Worm (Caenorhabditis elegans): ENCODE data around the gene C43F9.11.

C43F9.11 gene

DNA sequence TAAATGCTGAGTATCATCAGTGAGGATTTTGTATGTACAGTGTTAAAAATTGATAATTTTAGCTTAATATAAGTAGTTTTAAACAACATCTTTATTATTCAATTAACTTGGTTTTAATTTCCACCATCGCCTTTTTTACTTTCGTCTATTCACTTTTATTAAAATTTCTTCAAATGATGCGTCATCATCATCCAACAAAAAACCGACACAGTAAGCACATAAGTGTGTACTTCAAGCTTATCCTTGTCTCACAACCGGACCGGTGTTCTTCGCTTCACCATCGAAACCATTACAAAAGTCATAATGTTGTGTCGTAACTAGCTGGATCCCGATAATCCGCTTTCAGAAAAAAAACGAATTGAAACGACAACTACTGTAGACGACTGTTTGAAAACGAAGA is at the start of gene C43F9.11:
C43F9.11 (plus strand) TSS at position 301 of the 400 bp plus-strand sequence.
- no peak for TF ChIP-seq hmbx-1 (tag; optimal IDR thresholded peaks at IDR 0.05)
- no peak for TF ChIP-seq ama-1 (optimal IDR thresholded peaks at IDR 0.05)
- no peak for TF ChIP-seq ceh-36 (tag; optimal IDR thresholded peaks at IDR 0.05)
- TF ChIP-seq flt-1 (GFP tag; IDR thresholded peaks at IDR 0.05) = no peak
- TF ChIP-seq B0310.2 (tag; optimal IDR thresholded peaks at IDR 0.05) = no peak
- TF ChIP-seq tbx-11 (GFP tag; IDR thresholded peaks at IDR 0.05) = no peak
- TF ChIP-seq hmg-4 (GFP tag; optimal IDR thresholded peaks at IDR 0.05) = no peak
- TF ChIP-seq scrt-1 (GFP tag; IDR thresholded peaks at IDR 0.05) = no peak
- no peak for TF ChIP-seq ceh-13 (GFP tag; optimal IDR thresholded peaks at IDR 0.05)

DNA sequence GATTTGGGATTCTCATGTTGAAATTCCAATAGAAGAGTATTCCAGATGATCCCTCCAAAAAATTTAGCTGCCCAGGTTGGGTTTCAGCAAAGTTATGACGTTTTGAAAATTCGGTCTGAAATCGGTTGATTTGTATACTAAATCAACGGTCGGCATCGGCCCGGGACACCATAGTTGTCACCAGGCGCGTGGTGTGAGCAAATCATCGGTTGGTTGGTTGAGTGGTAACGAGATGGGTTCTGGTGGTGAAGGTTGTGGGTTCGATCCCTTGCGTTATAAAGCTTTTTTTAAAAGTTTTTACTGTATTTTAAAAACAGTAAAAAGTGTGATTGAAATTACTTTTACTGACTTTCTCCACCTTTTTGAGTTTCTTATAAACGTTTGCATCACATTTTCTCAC is 48.1 kb upstream of the C43F9.11 start:
- 0 out of 2 replicates have a peak, but pooled peaks have one; percentile 33 for TF ChIP-seq tbx-11 (GFP tag; IDR thresholded peaks at IDR 0.05)
- TF ChIP-seq flt-1 (GFP tag; IDR thresholded peaks at IDR 0.05) = peak; percentile 70
- TF ChIP-seq tbx-37 (GFP tag; conservative IDR thresholded peaks at IDR 0.05) = 0 out of 2 replicates have a peak, but pooled peaks have one; percentile 10

DNA sequence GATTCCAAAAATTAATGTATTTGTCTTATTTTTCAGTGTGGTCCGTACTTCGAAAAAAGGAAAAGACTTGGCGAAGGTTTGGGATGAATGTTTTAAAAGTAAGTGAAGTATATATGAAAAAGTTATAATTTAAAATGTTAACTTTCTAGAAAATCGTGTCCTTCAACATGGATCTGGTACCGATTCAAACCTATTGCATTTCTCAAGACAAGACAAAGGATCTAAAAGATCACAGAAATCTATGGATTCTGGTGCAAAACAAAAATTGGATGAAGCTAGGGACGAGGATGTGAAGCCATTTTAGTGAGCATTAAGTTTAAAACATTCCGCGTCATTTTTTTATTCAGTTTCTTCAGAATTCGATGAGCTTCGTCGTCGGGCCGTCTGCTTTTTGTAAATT is 41.7 kb upstream of the C43F9.11 start, which contains the start of gene zim-2:
zim-2 (plus strand) TSS at position 301 of the 400 bp plus-strand sequence.
- TF ChIP-seq hnd-1 (tag; optimal IDR thresholded peaks at IDR 0.05) = no peak
- no peak for TF ChIP-seq scrt-1 (GFP tag; IDR thresholded peaks at IDR 0.05)
- no peak for TF ChIP-seq tbx-37 (GFP tag; conservative IDR thresholded peaks at IDR 0.05)
- TF ChIP-seq F13C5.2 (tag; optimal IDR thresholded peaks at IDR 0.05) = no peak
- no peak for TF ChIP-seq sea-1 (GFP tag; conservative IDR thresholded peaks at IDR 0.05)
- no peak for TF ChIP-seq aly-1 (tag; optimal IDR thresholded peaks at IDR 0.05)
- no peak for TF ChIP-seq tra-4 (tag; optimal IDR thresholded peaks at IDR 0.05)
- TF ChIP-seq ama-1 (optimal IDR thresholded peaks at IDR 0.05) = no peak
- no peak for TF ChIP-seq flt-1 (GFP tag; IDR thresholded peaks at IDR 0.05)
- no peak for TF ChIP-seq ceh-13 (GFP tag; optimal IDR thresholded peaks at IDR 0.05)
- no peak for TF ChIP-seq pes-1 (GFP tag; IDR thresholded peaks at IDR 0.05)
- TF ChIP-seq hmbx-1 (tag; optimal IDR thresholded peaks at IDR 0.05) = no peak
- TF ChIP-seq ets-7 (tag; optimal IDR thresholded peaks at IDR 0.05) = no peak
- TF ChIP-seq hmg-4 (GFP tag; optimal IDR thresholded peaks at IDR 0.05) = no peak
- TF ChIP-seq ceh-36 (tag; optimal IDR thresholded peaks at IDR 0.05) = no peak
- no peak for TF ChIP-seq B0310.2 (tag; optimal IDR thresholded peaks at IDR 0.05)
- TF ChIP-seq tbx-11 (GFP tag; IDR thresholded peaks at IDR 0.05) = no peak

DNA sequence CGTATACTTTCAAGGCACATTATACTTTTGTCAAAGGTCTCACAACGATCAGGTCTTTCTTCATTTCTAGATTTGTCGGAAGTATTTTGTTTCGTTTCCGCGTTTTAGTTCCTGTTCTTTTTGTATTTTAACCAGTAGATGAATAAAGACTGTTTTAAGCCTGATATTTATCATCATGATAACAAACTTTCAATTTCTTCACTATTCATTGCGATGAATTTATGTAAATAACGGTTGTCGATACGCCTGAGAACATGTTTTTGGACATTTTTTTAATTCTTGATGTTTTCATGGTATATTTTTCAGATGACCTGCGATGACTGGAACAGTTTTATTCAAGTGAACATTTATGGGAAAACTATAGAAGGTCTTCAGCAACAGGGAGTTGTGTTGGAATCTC is 38.2 kb upstream of the C43F9.11 start, which contains the start of gene zim-3:
zim-3 (plus strand) TSS at position 301 of the 400 bp plus-strand sequence.
- TF ChIP-seq hnd-1 (tag; optimal IDR thresholded peaks at IDR 0.05) = no peak
- TF ChIP-seq sea-1 (GFP tag; conservative IDR thresholded peaks at IDR 0.05) = no peak
- no peak for TF ChIP-seq F13C5.2 (tag; optimal IDR thresholded peaks at IDR 0.05)
- no peak for TF ChIP-seq tra-4 (tag; optimal IDR thresholded peaks at IDR 0.05)
- TF ChIP-seq ama-1 (optimal IDR thresholded peaks at IDR 0.05) = no peak
- no peak for TF ChIP-seq pes-1 (GFP tag; IDR thresholded peaks at IDR 0.05)
- no peak for TF ChIP-seq ceh-36 (tag; optimal IDR thresholded peaks at IDR 0.05)
- TF ChIP-seq tbx-11 (GFP tag; IDR thresholded peaks at IDR 0.05) = no peak
- TF ChIP-seq aly-1 (tag; optimal IDR thresholded peaks at IDR 0.05) = no peak
- no peak for TF ChIP-seq scrt-1 (GFP tag; IDR thresholded peaks at IDR 0.05)
- no peak for TF ChIP-seq ets-7 (tag; optimal IDR thresholded peaks at IDR 0.05)

DNA sequence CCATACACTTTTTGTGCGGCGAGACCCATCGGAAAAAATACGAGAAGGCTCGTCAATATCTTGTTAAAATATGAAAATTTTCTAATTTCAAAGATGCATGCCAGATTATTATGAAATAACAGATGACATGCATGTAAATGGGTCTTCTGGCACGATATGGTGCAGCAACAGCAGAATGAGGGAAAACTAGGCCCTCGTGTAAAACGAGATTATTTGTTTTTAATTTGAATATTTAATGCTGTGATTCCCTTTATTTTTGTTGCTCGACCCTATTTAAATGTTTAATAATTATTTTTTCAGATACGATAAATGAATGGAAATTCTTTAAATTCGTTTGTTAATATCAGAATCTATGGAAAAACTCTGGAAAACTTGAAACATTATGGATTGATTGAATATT is 35.0 kb upstream of the C43F9.11 start, which contains the start of gene him-8:
him-8 (plus strand) TSS at position 301 of the 400 bp plus-strand sequence.
- TF ChIP-seq sea-1 (GFP tag; conservative IDR thresholded peaks at IDR 0.05) (no peak), aly-1 (tag; optimal IDR thresholded peaks at IDR 0.05) (no peak), hnd-1 (tag; optimal IDR thresholded peaks at IDR 0.05) (no peak), tbx-37 (GFP tag; conservative IDR thresholded peaks at IDR 0.05) (no peak), ceh-36 (tag; optimal IDR thresholded peaks at IDR 0.05) (no peak), F13C5.2 (tag; optimal IDR thresholded peaks at IDR 0.05) (no peak), ama-1 (optimal IDR thresholded peaks at IDR 0.05) (no peak), tbx-11 (GFP tag; IDR thresholded peaks at IDR 0.05) (no peak), hmg-4 (GFP tag; optimal IDR thresholded peaks at IDR 0.05) (no peak)

DNA sequence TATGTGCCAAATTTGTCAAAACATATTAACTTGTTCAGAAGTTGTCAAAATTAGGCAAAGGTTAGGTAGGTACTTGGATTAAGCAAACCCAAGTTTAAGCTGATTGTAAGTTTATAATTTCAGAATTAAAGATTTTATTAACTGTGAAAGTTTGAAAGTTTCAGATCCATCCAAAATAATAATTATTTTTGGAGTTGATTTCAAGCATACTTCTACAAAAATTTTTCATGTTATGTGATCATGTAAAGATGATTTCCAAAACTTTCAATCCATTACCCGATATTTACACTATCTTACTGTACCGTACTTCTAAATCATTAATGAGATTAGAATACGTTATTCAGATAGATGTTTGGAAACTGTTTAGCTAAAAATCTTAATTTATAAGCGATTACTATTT is 32.0 kb upstream of the C43F9.11 start:
- TF ChIP-seq scrt-1 (GFP tag; IDR thresholded peaks at IDR 0.05) (no peak), tra-4 (tag; optimal IDR thresholded peaks at IDR 0.05) (no peak), ama-1 (optimal IDR thresholded peaks at IDR 0.05) (no peak), ceh-36 (tag; optimal IDR thresholded peaks at IDR 0.05) (no peak), F13C5.2 (tag; optimal IDR thresholded peaks at IDR 0.05) (no peak), ets-7 (tag; optimal IDR thresholded peaks at IDR 0.05) (no peak), hmbx-1 (tag; optimal IDR thresholded peaks at IDR 0.05) (no peak), sea-1 (GFP tag; conservative IDR thresholded peaks at IDR 0.05) (no peak), hmg-4 (GFP tag; optimal IDR thresholded peaks at IDR 0.05) (no peak)

DNA sequence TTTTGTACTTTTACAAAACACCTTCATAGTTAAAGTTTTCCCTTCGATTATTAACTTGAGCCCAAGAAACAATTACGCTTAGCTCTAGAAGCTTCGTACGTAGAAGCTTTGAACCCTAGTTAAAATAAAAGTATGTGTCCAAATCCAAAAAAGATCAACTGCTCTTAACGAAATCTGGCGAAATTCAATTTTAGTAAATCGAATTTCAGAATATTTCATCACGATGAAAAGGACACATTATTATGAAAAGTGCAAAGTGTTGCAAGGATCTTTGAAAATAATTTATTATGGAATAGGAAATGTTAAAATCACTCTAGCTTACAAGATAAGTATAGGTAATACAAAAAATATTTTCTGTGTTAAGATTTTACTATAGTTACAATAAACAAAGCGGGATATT is 31.3 kb upstream of the C43F9.11 start:
- TF ChIP-seq tbx-11 (GFP tag; IDR thresholded peaks at IDR 0.05) = no peak

DNA sequence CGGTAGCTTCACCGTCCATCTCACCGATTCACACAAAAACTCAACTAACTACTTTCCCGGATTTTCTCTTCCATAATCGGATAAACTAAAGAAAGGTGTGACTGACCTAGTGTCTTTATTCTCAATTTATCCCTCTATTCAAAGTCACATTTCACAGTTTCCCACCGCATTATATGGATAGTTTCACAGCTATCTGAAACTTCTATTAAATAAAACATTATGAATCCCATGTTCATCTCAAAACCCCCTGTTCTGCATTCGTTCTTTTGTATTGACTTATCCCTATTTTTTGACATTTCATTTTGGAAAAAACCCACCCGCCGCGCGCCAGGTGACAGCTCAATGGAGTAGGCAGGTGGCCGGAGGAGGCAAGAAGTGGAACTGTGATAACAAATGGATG is 28.8 kb upstream of the C43F9.11 start:
- TF ChIP-seq ama-1 (optimal IDR thresholded peaks at IDR 0.05) (no peak), aly-1 (tag; optimal IDR thresholded peaks at IDR 0.05) (no peak), hnd-1 (tag; optimal IDR thresholded peaks at IDR 0.05) (no peak), F13C5.2 (tag; optimal IDR thresholded peaks at IDR 0.05) (no peak), tra-4 (tag; optimal IDR thresholded peaks at IDR 0.05) (no peak), ets-7 (tag; optimal IDR thresholded peaks at IDR 0.05) (no peak), hmg-4 (GFP tag; optimal IDR thresholded peaks at IDR 0.05) (no peak), tbx-37 (GFP tag; conservative IDR thresholded peaks at IDR 0.05) (no peak), scrt-1 (GFP tag; IDR thresholded peaks at IDR 0.05) (no peak), flt-1 (GFP tag; IDR thresholded peaks at IDR 0.05) (no peak), pes-1 (GFP tag; IDR thresholded peaks at IDR 0.05) (no peak)
